Worm (Caenorhabditis elegans) whole organism, early embryonic: Measurements from ENCODE around the gene B0403.5.
A peak's percentile ranks its signal among the peaks of the same experiment; 100 is the strongest.

Source experiments
- B0310.2 ChIP-seq: sonication (generic microtip); optimal IDR thresholded peaks from 2 replicates; lab custom pipeline; 2016; ENCODE audit warnings: mild to moderate bottlenecking, missing genetic modification characterization, missing compliant biosample characterization
- F13C5.2 ChIP-seq: sonication (generic microtip); optimal IDR thresholded peaks from 2 replicates; lab custom pipeline; 2017; ENCODE audit warnings: mild to moderate bottlenecking, missing genetic modification characterization, inconsistent platforms, missing compliant biosample characterization
- aly-1 ChIP-seq: sonication (generic microtip); optimal IDR thresholded peaks from 2 replicates; lab custom pipeline; 2016; ENCODE audit warnings: missing genetic modification characterization, missing compliant biosample characterization
- ama-1 ChIP-seq: fragments of 150-350 bp; optimal IDR thresholded peaks from 2 replicates; lab custom pipeline; 2014
- ceh-13 ChIP-seq: fragments of 200-800 bp; sonication (Bioruptor generic); optimal IDR thresholded peaks from 2 replicates; lab custom pipeline; 2018; ENCODE audit warnings: mild to moderate bottlenecking, missing genetic modification characterization, missing compliant biosample characterization
- ceh-36 ChIP-seq: sonication (generic microtip); optimal IDR thresholded peaks from 2 replicates; lab custom pipeline; 2016; ENCODE audit warnings: missing genetic modification characterization, inconsistent platforms, missing compliant biosample characterization
- ets-7 ChIP-seq: sonication (generic microtip); optimal IDR thresholded peaks from 2 replicates; lab custom pipeline; 2016; ENCODE audit warnings: missing genotype, missing genetic modification characterization, missing compliant biosample characterization
- flt-1 ChIP-seq: fragments of 200-800 bp; sonication (Bioruptor generic); IDR thresholded peaks from 2 replicates; pipeline ENCODE4 v1.3.6; 2022; ENCODE audit warnings: missing genetic modification characterization, missing compliant biosample characterization
- hmbx-1 ChIP-seq: sonication (generic microtip); optimal IDR thresholded peaks from 2 replicates; lab custom pipeline; 2016; ENCODE audit warnings: mild to moderate bottlenecking, missing genetic modification characterization, missing compliant biosample characterization
- hmg-4 ChIP-seq: fragments of 200-800 bp; sonication (Bioruptor generic); optimal IDR thresholded peaks from 2 replicates; lab custom pipeline; 2018; ENCODE audit warnings: mild to moderate bottlenecking, missing genetic modification characterization, missing compliant biosample characterization
- hnd-1 ChIP-seq: sonication (generic microtip); optimal IDR thresholded peaks from 2 replicates; lab custom pipeline; 2016; ENCODE audit warnings: missing genetic modification characterization, missing compliant biosample characterization
- pes-1 ChIP-seq: fragments of 200-800 bp; sonication (Bioruptor generic); IDR thresholded peaks from 2 replicates; pipeline ENCODE4 v1.3.6; 2022; ENCODE audit warnings: missing genetic modification reagents, missing genetic modification characterization, missing compliant biosample characterization
- scrt-1 ChIP-seq: fragments of 200-800 bp; sonication (Bioruptor generic); IDR thresholded peaks from 2 replicates; pipeline ENCODE4 v1.3.6; 2022; ENCODE audit warnings: missing genetic modification characterization, missing compliant biosample characterization
- sea-1 ChIP-seq: fragments of 200-800 bp; sonication (Bioruptor generic); conservative IDR thresholded peaks from 2 replicates; pipeline ENCODE4 v1.3.6; 2022; ENCODE audit warnings: missing genetic modification characterization, missing compliant biosample characterization
- tbx-11 ChIP-seq: fragments of 200-800 bp; sonication (Bioruptor generic); IDR thresholded peaks from 2 replicates; pipeline ENCODE4 v1.3.6; 2022; ENCODE audit warnings: missing genetic modification characterization, missing compliant biosample characterization
- tbx-37 ChIP-seq: fragments of 200-800 bp; sonication (Bioruptor generic); conservative IDR thresholded peaks from 2 replicates; pipeline ENCODE4 v1.3.6; 2022; ENCODE audit warnings: missing genetic modification reagents, missing genetic modification characterization, missing compliant biosample characterization
- tra-4 ChIP-seq: sonication (generic microtip); optimal IDR thresholded peaks from 2 replicates; lab custom pipeline; 2017; ENCODE audit warnings: missing genetic modification characterization, missing compliant biosample characterization

The B0403.5 gene

ce11 chrX:7050290-7050689 lies 7.2 kb upstream of the B0403.5 start, which contains the start of gene ubc-17:
TSS of gene ubc-17 (plus strand) at chrX:7050590.
- TF ChIP-seq F13C5.2 (tag; lab: Kevin White, UChicago) (no peak), hmg-4 (GFP tag; lab: Kevin White, UChicago) (no peak), ama-1 (lab: Kevin White, UChicago) (no peak), scrt-1 (no peak)

ce11 chrX:7061265-7061664 lies 3.7 kb downstream of the B0403.5 start:
- no peak for TF ChIP-seq ceh-13
- no peak for TF ChIP-seq hnd-1
- TF ChIP-seq pes-1 (GFP tag; lab: Robert Waterston, UW): no peak
- TF ChIP-seq ama-1 (lab: Kevin White, UChicago): no peak
- TF ChIP-seq tbx-37: no peak
- TF ChIP-seq aly-1: no peak
- no peak for TF ChIP-seq flt-1 (GFP tag; lab: Robert Waterston, UW)
- TF ChIP-seq sea-1: no peak
- no peak for TF ChIP-seq tra-4 (tag; lab: Kevin White, UChicago)
- TF ChIP-seq scrt-1: no peak
- TF ChIP-seq ceh-36: no peak
- no peak for TF ChIP-seq hmbx-1 (tag; lab: Kevin White, UChicago)

ce11 chrX:7063236-7063635 lies 5.7 kb downstream of the B0403.5 start, which contains the start of gene B0403.3:
TSS of gene B0403.3 (minus strand) at chrX:7063336.
- TF ChIP-seq hmg-4 (GFP tag; lab: Kevin White, UChicago): no peak
- TF ChIP-seq ama-1 (lab: Kevin White, UChicago): no peak
- TF ChIP-seq aly-1: no peak
- no peak for TF ChIP-seq scrt-1
- no peak for TF ChIP-seq tbx-37
- TF ChIP-seq B0310.2 (tag; lab: Kevin White, UChicago): no peak
- TF ChIP-seq tbx-11 (GFP tag; lab: Robert Waterston, UW): no peak
- TF ChIP-seq hmbx-1 (tag; lab: Kevin White, UChicago): no peak
- no peak for TF ChIP-seq sea-1
- no peak for TF ChIP-seq F13C5.2 (tag; lab: Kevin White, UChicago)
- TF ChIP-seq pes-1 (GFP tag; lab: Robert Waterston, UW): no peak
- no peak for TF ChIP-seq hnd-1

ce11 chrX:7066003-7066402 lies 8.5 kb downstream of the B0403.5 start:
- no peak for TF ChIP-seq scrt-1
- no peak for TF ChIP-seq hnd-1
- no peak for TF ChIP-seq aly-1
- TF ChIP-seq tra-4 (tag; lab: Kevin White, UChicago): no peak
- no peak for TF ChIP-seq flt-1 (GFP tag; lab: Robert Waterston, UW)
- TF ChIP-seq F13C5.2 (tag; lab: Kevin White, UChicago): no peak
- no peak for TF ChIP-seq ceh-13
- no peak for TF ChIP-seq ets-7
- TF ChIP-seq B0310.2 (tag; lab: Kevin White, UChicago): no peak
- no peak for TF ChIP-seq ceh-36
- no peak for TF ChIP-seq hmbx-1 (tag; lab: Kevin White, UChicago)
- TF ChIP-seq tbx-37: no peak
- TF ChIP-seq ama-1 (lab: Kevin White, UChicago): no peak
- no peak for TF ChIP-seq tbx-11 (GFP tag; lab: Robert Waterston, UW)
- no peak for TF ChIP-seq hmg-4 (GFP tag; lab: Kevin White, UChicago)
- TF ChIP-seq pes-1 (GFP tag; lab: Robert Waterston, UW): no peak
- no peak for TF ChIP-seq sea-1

- TF ChIP-seq pes-1 (GFP tag; lab: Robert Waterston, UW) (no peak), ceh-13 (no peak), tbx-37 (no peak), F13C5.2 (tag; lab: Kevin White, UChicago) (no peak), B0310.2 (tag; lab: Kevin White, UChicago) (no peak), ets-7 (no peak), sea-1 (no peak), hmbx-1 (tag; lab: Kevin White, UChicago) (no peak), flt-1 (GFP tag; lab: Robert Waterston, UW) (no peak), ceh-36 (no peak), hmg-4 (GFP tag; lab: Kevin White, UChicago) (no peak), tra-4 (tag; lab: Kevin White, UChicago) (no peak)
These were observed 9.9 kb downstream of the B0403.5 start for ce11 chrX:7067250-7067958.

ce11 chrX:7068400-7068799 lies 10.9 kb downstream of the B0403.5 start, which contains the start of gene pdi-6:
TSS of gene pdi-6 (minus strand) at chrX:7068563.
- no peak for TF ChIP-seq tbx-11 (GFP tag; lab: Robert Waterston, UW)
- no peak for TF ChIP-seq hnd-1
- TF ChIP-seq tbx-37: peak; percentile 65
- TF ChIP-seq ama-1 (lab: Kevin White, UChicago): no peak
- TF ChIP-seq F13C5.2 (tag; lab: Kevin White, UChicago): peak; percentile 10
- no peak for TF ChIP-seq tra-4 (tag; lab: Kevin White, UChicago)
- TF ChIP-seq ceh-36: no peak
- TF ChIP-seq hmg-4 (GFP tag; lab: Kevin White, UChicago): no peak
- TF ChIP-seq sea-1: no peak
- TF ChIP-seq ceh-13: no peak
- TF ChIP-seq scrt-1: no peak
- TF ChIP-seq flt-1 (GFP tag; lab: Robert Waterston, UW): no peak

ce11 chrX:7075250-7075649 lies 17.7 kb downstream of the B0403.5 start, which contains the start of gene B0403.6:
TSS of gene B0403.6 (minus strand) at chrX:7075350.
- no peak for TF ChIP-seq tbx-37
- no peak for TF ChIP-seq hmbx-1 (tag; lab: Kevin White, UChicago)
- no peak for TF ChIP-seq hnd-1
- TF ChIP-seq tra-4 (tag; lab: Kevin White, UChicago): no peak
- no peak for TF ChIP-seq sea-1
- no peak for TF ChIP-seq scrt-1
- TF ChIP-seq ama-1 (lab: Kevin White, UChicago): no peak
- TF ChIP-seq flt-1 (GFP tag; lab: Robert Waterston, UW): no peak
- TF ChIP-seq ets-7: no peak
- TF ChIP-seq ceh-13: no peak

- TF ChIP-seq sea-1: no peak
- TF ChIP-seq ceh-36: no peak
- TF ChIP-seq hnd-1: no peak
- TF ChIP-seq ets-7: no peak
- no peak for TF ChIP-seq hmbx-1 (tag; lab: Kevin White, UChicago)
- no peak for TF ChIP-seq pes-1 (GFP tag; lab: Robert Waterston, UW)
- TF ChIP-seq F13C5.2 (tag; lab: Kevin White, UChicago): no peak
- no peak for TF ChIP-seq B0310.2 (tag; lab: Kevin White, UChicago)
- no peak for TF ChIP-seq tra-4 (tag; lab: Kevin White, UChicago)
- no peak for TF ChIP-seq scrt-1
- no peak for TF ChIP-seq aly-1
- TF ChIP-seq hmg-4 (GFP tag; lab: Kevin White, UChicago): no peak
- TF ChIP-seq ceh-13: no peak
- TF ChIP-seq ama-1 (lab: Kevin White, UChicago): no peak
- no peak for TF ChIP-seq tbx-11 (GFP tag; lab: Robert Waterston, UW)
- TF ChIP-seq tbx-37: no peak
- TF ChIP-seq flt-1 (GFP tag; lab: Robert Waterston, UW): no peak
These were observed 19.0 kb downstream of the B0403.5 start for ce11 chrX:7076485-7076884.
